Worm (Caenorhabditis elegans) whole organism, L3 larva: ENCODE results near the gene sra-6.

Experiments
- ZK546.5 ChIP-seq: sonication (generic microtip); optimal IDR thresholded peaks from 2 replicates; lab custom pipeline; 2017; ENCODE audit warnings: missing biosample characterization, missing genetic modification characterization
- aly-2 ChIP-seq: fragments of 150-350 bp; optimal IDR thresholded peaks from 2 replicates; lab custom pipeline; 2014; ENCODE audit warnings: missing biosample characterization, missing genetic modification characterization
- egl-27 ChIP-seq: sonication (generic microtip); optimal IDR thresholded peaks from 4 replicates; lab custom pipeline; 2017; ENCODE audit warnings: missing biosample characterization, missing genetic modification reagents, missing genetic modification characterization
- elt-3 ChIP-seq, 3 experiments: fragments of 150-350 bp in 1 of 3; sonication (generic microtip) in 2 of 3; optimal IDR thresholded peaks; 2 replicates in 2 of 3; 4 replicates in 1 of 3; lab custom pipeline; 2014 to 2017; ENCODE audit warnings: missing biosample characterization in 3 of 3, missing genetic modification characterization in 3 of 3
- fkh-2 ChIP-seq: fragments of 150-350 bp; optimal IDR thresholded peaks from 2 replicates; lab custom pipeline; 2014; ENCODE audit warnings: missing biosample characterization, missing genetic modification reagents, missing genetic modification characterization
- lin-39 ChIP-seq: fragments of 150-350 bp; optimal IDR thresholded peaks from 2 replicates; lab custom pipeline; 2018; ENCODE audit warnings: missing biosample characterization, missing genetic modification reagents, missing genetic modification characterization
- nhr-11 ChIP-seq: fragments of 150-350 bp; optimal IDR thresholded peaks from 2 replicates; lab custom pipeline; 2014; ENCODE audit warnings: missing biosample characterization, missing genetic modification characterization
- nhr-237 ChIP-seq: fragments of 150-350 bp; optimal IDR thresholded peaks from 2 replicates; lab custom pipeline; 2014; ENCODE audit warnings: missing biosample characterization, missing genetic modification characterization
- nhr-43 ChIP-seq: sonication (generic microtip); optimal IDR thresholded peaks from 2 replicates; lab custom pipeline; 2016; ENCODE audit warnings: mild to moderate bottlenecking, missing genetic modification characterization, missing compliant biosample characterization; ENCODE audit not compliant: poor library complexity, severe bottlenecking
- snpc-4 ChIP-seq: fragments of 150-350 bp; optimal IDR thresholded peaks from 2 replicates; lab custom pipeline; 2014; ENCODE audit warnings: missing biosample characterization, missing genetic modification characterization

DNA sequence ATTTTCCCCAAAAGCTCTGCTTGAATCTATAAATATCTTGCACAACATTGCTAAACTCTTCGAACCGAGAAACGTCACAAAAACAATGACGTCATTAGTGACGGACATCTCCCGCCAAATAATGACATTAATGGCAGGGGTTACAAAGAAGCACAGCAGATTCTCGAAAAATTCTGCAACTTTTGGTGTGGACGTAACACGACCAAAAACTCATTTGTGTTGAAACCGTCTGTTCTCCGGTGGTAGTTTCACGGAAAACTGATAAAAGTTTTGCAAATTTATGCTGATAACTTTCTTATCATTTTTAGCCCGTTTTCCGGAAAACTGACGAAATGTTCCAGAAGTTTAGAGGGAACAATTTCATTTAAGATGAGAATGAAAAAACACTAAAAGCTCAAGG is 52.0 kb downstream of the sra-6 start:
- TF ChIP-seq nhr-43 (tag; lab: Kevin White, UChicago) (no peak), snpc-4 (tag; lab: Kevin White, UChicago) (no peak), fkh-2 (tag; lab: Kevin White, UChicago) (no peak), ZK546.5 (tag; lab: Kevin White, UChicago) (no peak), egl-27 (tag; lab: Kevin White, UChicago) (no peak), aly-2 (tag; lab: Kevin White, UChicago) (no peak), nhr-11 (no peak), elt-3 (tag; optimal IDR thresholded peaks at IDR 0.05; lab: Kevin White, UChicago) (no peak), nhr-237 (tag; lab: Kevin White, UChicago) (no peak), lin-39 (tag; lab: Kevin White, UChicago) (no peak)
